Worm (Caenorhabditis elegans): ENCODE measurements around the gene K07C11.8.

Gene K07C11.8

DNA sequence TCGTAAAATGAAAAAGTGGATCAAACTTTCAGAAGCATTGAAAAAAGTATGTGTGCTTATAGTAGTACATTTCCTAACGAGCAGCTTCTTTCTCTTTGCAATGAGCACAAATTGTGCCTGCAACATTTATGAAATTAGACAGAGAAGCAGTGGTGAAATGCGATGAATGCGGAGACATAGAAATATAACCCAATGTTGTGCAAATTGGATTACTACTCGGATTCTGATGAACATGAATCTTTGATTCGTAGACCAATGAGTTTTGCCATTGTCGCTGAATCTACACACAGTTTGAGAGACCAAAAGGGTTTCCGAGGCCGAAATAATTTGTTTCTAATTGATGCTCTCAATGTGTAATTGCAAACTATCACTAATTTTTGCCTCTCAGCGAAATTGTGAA, 36.3 kb upstream of the K07C11.8 start (continued):
- no peak for TF ChIP-seq fkh-4 (tag; optimal IDR thresholded peaks at IDR 0.05; ENCODE audit: borderline replicate concordance)
- TF ChIP-seq unc-30 (tag; optimal IDR thresholded peaks at IDR 0.05): no peak
- TF ChIP-seq Y116A8C.19 (tag; optimal IDR thresholded peaks at IDR 0.05; ENCODE audit: borderline replicate concordance): no peak

DNA sequence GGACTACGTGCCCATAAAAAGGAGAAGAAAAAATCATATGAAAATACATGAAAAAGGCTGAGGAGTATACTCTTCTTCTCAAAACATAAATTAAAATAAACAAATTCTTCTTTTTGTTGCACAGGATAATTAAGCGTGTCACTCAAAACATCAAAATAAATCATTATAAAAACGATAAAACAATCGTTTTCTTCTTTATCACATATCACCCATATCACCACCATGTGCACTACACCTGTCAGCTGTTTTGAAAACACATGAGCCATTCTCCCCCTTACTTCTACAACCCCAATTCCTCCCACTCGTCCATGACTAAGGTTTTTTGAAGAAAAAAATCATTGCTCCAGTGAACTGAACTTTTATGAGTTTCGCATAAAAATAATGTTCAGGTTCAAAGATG, 34.8 kb upstream of the K07C11.8 start:
- TF ChIP-seq nhr-77 (tag; optimal IDR thresholded peaks at IDR 0.05) (no peak), nhr-47 (tag; optimal IDR thresholded peaks at IDR 0.05) (no peak), egl-27 (tag; optimal IDR thresholded peaks at IDR 0.05) (no peak), nhr-20 (tag; optimal IDR thresholded peaks at IDR 0.05) (peak; percentile 6), snpc-4 (tag; optimal IDR thresholded peaks at IDR 0.05) (peak; percentile 12), lin-14 (GFP tag; optimal IDR thresholded peaks at IDR 0.05) (peak; percentile 70), nhr-90 (tag; optimal IDR thresholded peaks at IDR 0.05; ENCODE audit: poor library complexity) (no peak), mdl-1 (tag; optimal IDR thresholded peaks at IDR 0.05) (peak in 1 of 2 experiments; percentile 12), aha-1 (tag; optimal IDR thresholded peaks at IDR 0.05) (no peak), pqm-1 (tag; optimal IDR thresholded peaks at IDR 0.05) (no peak), F16B12.6 (tag; optimal IDR thresholded peaks at IDR 0.05) (no peak), ztf-4 (tag; optimal IDR thresholded peaks at IDR 0.05) (no peak), tlp-1 (tag; optimal IDR thresholded peaks at IDR 0.05) (no peak), nhr-76 (tag; optimal IDR thresholded peaks at IDR 0.05) (no peak), snu-23 (GFP tag; optimal IDR thresholded peaks at IDR 0.05) (peak; percentile 21), rnt-1 (tag; optimal IDR thresholded peaks at IDR 0.05) (peak; percentile 75), lin-39 (tag; optimal IDR thresholded peaks at IDR 0.05) (peak; percentile 68), fos-1 (tag; optimal IDR thresholded peaks at IDR 0.05) (no peak), lsy-2 (tag; optimal IDR thresholded peaks at IDR 0.05) (peak in 1 of 2 experiments; percentile 28), nhr-19 (GFP tag; conservative IDR thresholded peaks at IDR 0.05) (peak; percentile 36; the same call in 1 of the 2 replicates), dsc-1 (tag; optimal IDR thresholded peaks at IDR 0.05) (no peak), nhr-71 (tag; optimal IDR thresholded peaks at IDR 0.05) (peak; percentile 65)

DNA sequence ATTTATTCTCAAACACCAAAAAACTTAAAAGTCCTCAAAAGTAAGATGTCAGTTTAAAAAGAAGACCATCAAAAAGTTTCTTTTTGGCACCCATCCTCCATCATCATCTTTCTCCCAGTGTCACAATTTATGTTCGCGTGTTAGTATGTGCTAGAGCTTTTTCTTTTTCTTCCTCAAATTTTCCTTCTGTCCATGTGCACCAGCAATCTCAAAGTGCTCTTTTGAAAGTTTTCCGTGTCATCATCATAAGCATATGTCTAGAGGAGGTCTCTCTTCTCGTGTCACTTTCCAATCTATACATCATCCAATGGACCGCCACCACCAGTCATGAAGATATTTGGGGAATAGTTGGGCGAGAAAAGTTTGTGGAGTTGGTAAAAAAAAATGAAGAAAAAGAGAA, 33.4 kb upstream of the K07C11.8 start:
- TF ChIP-seq mab-9 (GFP tag; IDR thresholded peaks at IDR 0.05) (0 out of 2 replicates have a peak, but pooled peaks have one; percentile 14), lir-3 (tag; optimal IDR thresholded peaks at IDR 0.05; ENCODE audit: poor library complexity) (no peak), unc-98 (GFP tag; IDR thresholded peaks at IDR 0.05) (no peak), fos-1 (tag; optimal IDR thresholded peaks at IDR 0.05) (no peak), lin-14 (GFP tag; optimal IDR thresholded peaks at IDR 0.05) (peak; percentile 52)

DNA sequence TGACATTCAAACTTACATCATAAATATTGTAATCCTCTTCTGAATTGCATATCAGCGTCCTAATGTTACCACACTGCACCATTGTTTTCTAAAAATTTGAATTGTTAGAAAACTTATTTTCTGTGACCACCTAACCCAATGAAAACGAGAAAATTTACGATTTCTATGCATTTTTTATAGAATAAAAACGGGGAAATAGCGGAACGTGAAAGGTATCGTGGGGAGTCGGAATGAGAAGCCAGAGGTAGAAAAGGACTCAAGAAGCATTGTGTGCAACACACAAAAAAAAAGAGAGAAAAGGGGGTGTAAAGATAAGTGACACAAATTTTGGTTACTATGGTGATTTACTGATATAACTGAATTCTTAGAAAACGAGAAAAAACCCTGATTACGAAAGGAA, 32.5 kb upstream of the K07C11.8 start, which contains the start of gene C16D9.6:
C16D9.6 (minus strand) TSS at position 101 of the 400 bp plus-strand sequence.
- no peak for TF ChIP-seq ceh-8 (GFP tag; optimal IDR thresholded peaks at IDR 0.05)
- no peak for TF ChIP-seq ceh-63 (GFP tag; optimal IDR thresholded peaks at IDR 0.05)
- TF ChIP-seq lin-35 (GFP tag; optimal IDR thresholded peaks at IDR 0.05): no peak
- peak; percentile 8 for TF ChIP-seq dsc-1 (tag; optimal IDR thresholded peaks at IDR 0.05)
- no peak for TF ChIP-seq snu-23 (GFP tag; optimal IDR thresholded peaks at IDR 0.05)
- TF ChIP-seq mef-2 (tag; optimal IDR thresholded peaks at IDR 0.05): no peak
- no peak for TF ChIP-seq egl-27 (tag; optimal IDR thresholded peaks at IDR 0.05)
- TF ChIP-seq irx-1 (tag; optimal IDR thresholded peaks at IDR 0.05): no peak
- TF ChIP-seq mep-1 (tag; optimal IDR thresholded peaks at IDR 0.05): no peak
- peak; percentile 43 for TF ChIP-seq nhr-71 (tag; optimal IDR thresholded peaks at IDR 0.05)
- no peak for TF ChIP-seq unc-30 (tag; optimal IDR thresholded peaks at IDR 0.05)
- no peak for TF ChIP-seq hlh-4 (tag; optimal IDR thresholded peaks at IDR 0.05)
- no peak for TF ChIP-seq nhr-77 (tag; optimal IDR thresholded peaks at IDR 0.05)
- TF ChIP-seq fkh-8 (tag; optimal IDR thresholded peaks at IDR 0.05): peak; percentile 77
- TF ChIP-seq fkh-10 (GFP tag; optimal IDR thresholded peaks at IDR 0.05): no peak
- no peak for TF ChIP-seq ztf-11 (tag; optimal IDR thresholded peaks at IDR 0.05)
- no peak for TF ChIP-seq hlh-17 (GFP tag; optimal IDR thresholded peaks at IDR 0.05; ENCODE audit: borderline replicate concordance)
- no peak for TF ChIP-seq lin-14 (GFP tag; optimal IDR thresholded peaks at IDR 0.05)
